Fruit fly (Drosophila melanogaster) S2 (cell line): ENCODE measurements around the gene yellow-f2.

Experiments used
- CG8478 ChIP-seq: fragments of >200 bp; optimal IDR thresholded peaks from 2 replicates; lab custom pipeline; 2018
- CTCF ChIP-seq, 2 experiments: fragments of >200 bp; optimal IDR thresholded peaks; 2 replicates each; lab custom pipeline; 2018

DNA sequence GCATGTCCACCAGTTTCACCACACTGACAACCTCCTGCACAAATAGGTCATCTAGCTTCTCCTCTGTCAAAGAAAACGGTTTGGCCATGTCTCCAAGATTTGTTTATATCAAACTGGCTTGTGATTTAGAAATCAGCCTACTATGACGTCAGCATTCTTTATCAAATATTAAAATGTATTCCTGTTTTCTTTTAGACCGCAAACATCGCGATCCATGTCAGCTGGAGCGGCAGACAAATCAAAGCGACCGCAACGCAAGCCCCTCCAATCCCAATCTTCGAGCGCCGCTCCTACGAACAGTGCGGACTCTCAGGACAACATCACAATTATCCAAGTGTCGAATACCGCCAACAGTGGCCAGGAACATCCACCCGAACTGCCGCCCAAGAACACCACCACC, 6.5 kb downstream of the yellow-f2 start, which contains the start of gene CG14383:
- TF ChIP-seq CG8478 (lab: Kevin White, UChicago) (no peak), CTCF (optimal IDR thresholded peaks at IDR 0.05; lab: Kevin White, UChicago) (no peak)
